Worm (Caenorhabditis elegans): ENCODE measurements around the gene W06B4.2.

The W06B4.2 gene

ce11 chrII:4519976-4520594 is 52.1 kb downstream of the W06B4.2 start:
- TF ChIP-seq sea-2 (GFP tag; optimal IDR thresholded peaks at IDR 0.05) (no peak), nhr-11 (tag; optimal IDR thresholded peaks at IDR 0.05) (peak; percentile 58), fos-1 (tag; optimal IDR thresholded peaks at IDR 0.05) (no peak), nhr-28 (tag; optimal IDR thresholded peaks at IDR 0.05) (no peak)
